Fruit fly (Drosophila melanogaster): ENCODE data around the gene Sfp24F.

Gene Sfp24F

DNA sequence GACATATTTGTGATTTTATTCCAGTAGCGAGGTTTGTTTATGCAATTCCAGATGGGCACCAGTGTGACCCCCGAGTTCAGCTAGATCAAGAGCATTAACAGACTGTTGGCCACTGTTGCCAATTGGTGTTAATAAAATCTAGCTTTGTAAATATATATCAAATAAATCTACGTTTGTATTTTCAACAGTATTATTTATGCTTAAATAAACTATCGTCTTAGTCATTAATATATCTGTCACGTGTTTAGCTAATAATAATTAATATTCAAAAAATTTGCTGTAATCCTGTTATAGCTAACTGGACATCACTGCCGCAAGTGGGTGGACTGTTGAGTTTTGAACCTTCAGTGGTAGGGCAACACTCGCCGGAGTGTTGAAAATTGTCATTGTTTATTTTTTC is 17.7 kb upstream of the Sfp24F start, which contains the start of the genes mRpL27 and CG15435 (continued):
- TF ChIP-seq Hmx (GFP tag; optimal IDR thresholded peaks at IDR 0.05) (no peak), Neu2 (GFP tag; optimal IDR thresholded peaks at IDR 0.05; ENCODE audit: borderline replicate concordance) (no peak), Drgx (GFP tag; IDR thresholded peaks at IDR 0.05) (no peak), CG4404 (GFP tag; IDR thresholded peaks at IDR 0.05) (no peak), chm (GFP tag; IDR thresholded peaks at IDR 0.05) (no peak), CG12391 (tag; optimal IDR thresholded peaks at IDR 0.05) (peak; percentile 68), BtbVII (GFP tag; optimal IDR thresholded peaks at IDR 0.05) (no peak), Hr78 (GFP tag; optimal IDR thresholded peaks at IDR 0.05) (no peak), Hr51 (GFP tag; optimal IDR thresholded peaks at IDR 0.05) (peak in 1 of 2 experiments; percentile 44), CG18599 (GFP tag; optimal IDR thresholded peaks at IDR 0.05) (no peak), cato (GFP tag; optimal IDR thresholded peaks at IDR 0.05; ENCODE audit: borderline replicate concordance) (peak; percentile 11), CG6254 (GFP tag; optimal IDR thresholded peaks at IDR 0.05) (no peak), CG10462 (GFP tag; optimal IDR thresholded peaks at IDR 0.05) (no peak), lbe (GFP tag; optimal IDR thresholded peaks at IDR 0.05) (no peak), Hsf (GFP tag; optimal IDR thresholded peaks at IDR 0.05) (peak; percentile 63), btn (GFP tag; optimal IDR thresholded peaks at IDR 0.05) (no peak), pros (GFP tag; optimal IDR thresholded peaks at IDR 0.05) (no peak), CG15601 (tag; optimal IDR thresholded peaks at IDR 0.05) (peak; percentile 69), inv (GFP tag; IDR thresholded peaks at IDR 0.05; ENCODE audit: partially characterized antibody) (no peak), D19B (GFP tag; optimal IDR thresholded peaks at IDR 0.05) (no peak), gro (GFP tag; optimal IDR thresholded peaks at IDR 0.05) (no peak), CG2889 (GFP tag; IDR thresholded peaks at IDR 0.05) (no peak), CG32532 (GFP tag; IDR thresholded peaks at IDR 0.05) (peak; percentile 49), bbx (GFP tag; IDR thresholded peaks at IDR 0.05; ENCODE audit: partially characterized antibody) (no peak), CG13775 (GFP tag; optimal IDR thresholded peaks at IDR 0.05) (peak; percentile 19), CG32772 (GFP tag; IDR thresholded peaks at IDR 0.05) (no peak), nom (GFP tag; optimal IDR thresholded peaks at IDR 0.05) (peak; percentile 17), sc (optimal IDR thresholded peaks at IDR 0.05) (no peak), sc (GFP tag; optimal IDR thresholded peaks at IDR 0.05) (peak; percentile 7), ci (GFP tag; IDR thresholded peaks at IDR 0.05) (no peak), CG9437 (GFP tag; optimal IDR thresholded peaks at IDR 0.05) (no peak), scrt (GFP tag; optimal IDR thresholded peaks at IDR 0.05) (peak; percentile 59), Opbp (GFP tag; IDR thresholded peaks at IDR 0.05; ENCODE audit: partially characterized antibody) (0 out of 3 replicates have a peak, but pooled peaks have one; percentile 15), CG43689 (GFP tag; IDR thresholded peaks at IDR 0.05) (no peak), lilli (GFP tag; optimal IDR thresholded peaks at IDR 0.05) (peak; percentile 49), ken (GFP tag; IDR thresholded peaks at IDR 0.05) (no peak), ATbp (GFP tag; optimal IDR thresholded peaks at IDR 0.05) (no peak), grau (tag; optimal IDR thresholded peaks at IDR 0.05) (peak; percentile 58), dm (GFP tag; optimal IDR thresholded peaks at IDR 0.05) (peak; percentile 3), CG13287 (GFP tag; IDR thresholded peaks at IDR 0.05; ENCODE audit: partially characterized antibody) (peak; percentile 23; the same call in 1 of the 2 replicates), NfI (GFP tag; optimal IDR thresholded peaks at IDR 0.05) (peak; percentile 40), CG6854 (GFP tag; optimal IDR thresholded peaks at IDR 0.05) (no peak), ind (GFP tag; optimal IDR thresholded peaks at IDR 0.05) (no peak), Dad (GFP tag; optimal IDR thresholded peaks at IDR 0.05) (no peak), nerfin-2 (GFP tag; IDR thresholded peaks at IDR 0.05; ENCODE audit: partially characterized antibody) (no peak), CG17361 (GFP tag; IDR thresholded peaks at IDR 0.05) (peak; percentile 59; the same call in 1 of the 3 replicates), lov (optimal IDR thresholded peaks at IDR 0.05) (no peak), lov (GFP tag; IDR thresholded peaks at IDR 0.05) (no peak), CG12155 (GFP tag; optimal IDR thresholded peaks at IDR 0.05) (peak; percentile 20), Rx (GFP tag; IDR thresholded peaks at IDR 0.05) (0 out of 2 replicates have a peak, but pooled peaks have one; percentile 14), CG11093 (GFP tag; IDR thresholded peaks at IDR 0.05) (no peak)

All from whole organism, embryonic.